Worm (Caenorhabditis elegans) whole organism, L1 larva: ENCODE data around the gene pqn-42.

ENCODE experiments used
- F16B12.6 ChIP-seq: fragments of 150-350 bp; optimal IDR thresholded peaks from 2 replicates; lab custom pipeline; 2014; ENCODE audit warnings: missing biosample characterization, missing genetic modification characterization
- ama-1 ChIP-seq: fragments of 150-350 bp; optimal IDR thresholded peaks from 2 replicates; lab custom pipeline; 2014
- blmp-1 ChIP-seq: fragments of 150-350 bp; optimal IDR thresholded peaks from 2 replicates; lab custom pipeline; 2014; ENCODE audit warnings: missing biosample characterization, missing genetic modification characterization
- efl-1 ChIP-seq, 4 experiments: fragments of 150-350 bp; optimal IDR thresholded peaks in 3 of 4; peaks in 1 of 4; 1 replicate in 1 of 4; 2 replicates in 3 of 4; lab custom pipeline; 2014; ENCODE audit warnings: missing biosample characterization in 2 of 4, missing genetic modification characterization in 2 of 4, missing genetic modification reagents in 2 of 4
- efl-3 ChIP-seq: fragments of 200-800 bp; sonication (Bioruptor generic); optimal IDR thresholded peaks from 2 replicates; lab custom pipeline; 2018; ENCODE audit warnings: mild to moderate bottlenecking, missing genetic modification characterization, missing compliant biosample characterization
- elt-2 ChIP-seq: sonication (generic microtip); optimal IDR thresholded peaks from 2 replicates; lab custom pipeline; 2016; ENCODE audit warnings: missing genetic modification characterization, mild to moderate bottlenecking, inconsistent platforms, missing compliant biosample characterization, missing genetic modification reagents
- elt-3 ChIP-seq, 6 experiments: fragments of 150-350 bp in 1 of 6; sonication (generic microtip); optimal IDR thresholded peaks; 2 replicates each; lab custom pipeline; 2017 to 2018; ENCODE audit warnings: missing biosample characterization in 6 of 6, missing genetic modification characterization in 6 of 6, inconsistent platforms in 1 of 6
- hlh-17 ChIP-seq: fragments of 200-800 bp; sonication (Bioruptor generic); optimal IDR thresholded peaks from 2 replicates; lab custom pipeline; 2018; ENCODE audit warnings: missing genetic modification characterization, mild to moderate bottlenecking, missing compliant biosample characterization, moderate library complexity, borderline replicate concordance
- hlh-4 ChIP-seq: sonication (generic microtip); optimal IDR thresholded peaks from 2 replicates; lab custom pipeline; 2016; ENCODE audit warnings: mild to moderate bottlenecking, missing genetic modification characterization, missing compliant biosample characterization
- irx-1 ChIP-seq: sonication (generic microtip); optimal IDR thresholded peaks from 2 replicates; lab custom pipeline; 2016; ENCODE audit warnings: missing genetic modification characterization, missing compliant biosample characterization
- jun-1 ChIP-seq: fragments of 150-350 bp; optimal IDR thresholded peaks from 2 replicates; lab custom pipeline; 2014; ENCODE audit warnings: missing biosample characterization, missing genetic modification reagents, missing genetic modification characterization
- lin-13 ChIP-seq: fragments of 150-350 bp; optimal IDR thresholded peaks from 2 replicates; lab custom pipeline; 2014; ENCODE audit warnings: missing biosample characterization, missing genetic modification reagents, missing genetic modification characterization
- lin-14 ChIP-seq: fragments of 200-800 bp; sonication (Bioruptor generic); optimal IDR thresholded peaks from 2 replicates; lab custom pipeline; 2018; ENCODE audit warnings: mild to moderate bottlenecking, missing genetic modification characterization, moderate library complexity, missing compliant biosample characterization
- lin-35 ChIP-seq, 2 experiments: fragments of 150-350 bp; optimal IDR thresholded peaks; 2 replicates each; lab custom pipeline; 2014; ENCODE audit warnings: missing biosample characterization in 2 of 2, missing genetic modification characterization in 2 of 2, missing genetic modification reagents in 2 of 2
- lsy-2 ChIP-seq, 2 experiments: fragments of 150-350 bp; optimal IDR thresholded peaks; 2 replicates each; lab custom pipeline; 2014; ENCODE audit warnings: missing biosample characterization in 2 of 2, missing genetic modification characterization in 2 of 2
- mdl-1 ChIP-seq, 2 experiments: fragments of 150-350 bp; optimal IDR thresholded peaks; 2 replicates each; lab custom pipeline; 2014 to 2017; ENCODE audit warnings: missing biosample characterization in 2 of 2, missing genetic modification characterization in 2 of 2, inconsistent platforms in 1 of 2
- mef-2 ChIP-seq: fragments of 150-350 bp; optimal IDR thresholded peaks from 2 replicates; lab custom pipeline; 2014; ENCODE audit warnings: missing biosample characterization, missing genetic modification characterization
- mep-1 ChIP-seq: fragments of 150-350 bp; optimal IDR thresholded peaks from 2 replicates; lab custom pipeline; 2014; ENCODE audit warnings: missing biosample characterization, missing genetic modification characterization
- nhr-19 ChIP-seq: fragments of 200-800 bp; sonication (Bioruptor generic); conservative IDR thresholded peaks from 2 replicates; pipeline ENCODE4 v1.3.6; 2022; ENCODE audit warnings: missing genetic modification characterization, missing compliant biosample characterization
- nhr-20 ChIP-seq: sonication (generic microtip); optimal IDR thresholded peaks from 2 replicates; lab custom pipeline; 2016; ENCODE audit warnings: mild to moderate bottlenecking, missing genetic modification characterization, missing compliant biosample characterization
- nhr-237 ChIP-seq: fragments of 150-350 bp; optimal IDR thresholded peaks from 2 replicates; lab custom pipeline; 2014; ENCODE audit warnings: missing biosample characterization, missing genetic modification characterization
- nhr-47 ChIP-seq: sonication (generic microtip); optimal IDR thresholded peaks from 2 replicates; lab custom pipeline; 2016; ENCODE audit warnings: mild to moderate bottlenecking, missing genetic modification characterization, moderate library complexity, missing compliant biosample characterization
- nhr-71 ChIP-seq: sonication (generic microtip); optimal IDR thresholded peaks from 2 replicates; lab custom pipeline; 2016; ENCODE audit warnings: mild to moderate bottlenecking, missing genetic modification characterization, moderate library complexity, missing compliant biosample characterization
- nhr-76 ChIP-seq: sonication (generic microtip); optimal IDR thresholded peaks from 2 replicates; lab custom pipeline; 2017; ENCODE audit warnings: missing biosample characterization, missing genetic modification characterization
- nhr-77 ChIP-seq: fragments of 150-350 bp; optimal IDR thresholded peaks from 2 replicates; lab custom pipeline; 2014; ENCODE audit warnings: missing biosample characterization, missing genetic modification characterization
- nhr-84 ChIP-seq: sonication (generic microtip); optimal IDR thresholded peaks from 2 replicates; lab custom pipeline; 2017; ENCODE audit warnings: missing biosample characterization, missing genetic modification characterization
- nhr-90 ChIP-seq: sonication (generic microtip); optimal IDR thresholded peaks from 2 replicates; lab custom pipeline; 2016; ENCODE audit warnings: mild to moderate bottlenecking, missing genetic modification characterization, missing compliant biosample characterization; ENCODE audit not compliant: poor library complexity
- pqm-1 ChIP-seq: sonication (generic microtip); optimal IDR thresholded peaks from 3 replicates; lab custom pipeline; 2017; ENCODE audit warnings: missing biosample characterization, missing genetic modification characterization
- skn-1 ChIP-seq: fragments of 150-350 bp; optimal IDR thresholded peaks from 2 replicates; lab custom pipeline; 2014; ENCODE audit warnings: missing biosample characterization, missing genetic modification characterization
- snpc-4 ChIP-seq: fragments of 150-350 bp; optimal IDR thresholded peaks from 2 replicates; lab custom pipeline; 2014; ENCODE audit warnings: missing biosample characterization, missing genetic modification characterization
- sox-4 ChIP-seq: sonication (generic microtip); optimal IDR thresholded peaks from 2 replicates; lab custom pipeline; 2016; ENCODE audit warnings: missing genetic modification characterization, missing compliant biosample characterization
- sup-37 ChIP-seq: fragments of 200-800 bp; sonication (Bioruptor generic); optimal IDR thresholded peaks from 2 replicates; lab custom pipeline; 2018; ENCODE audit warnings: mild to moderate bottlenecking, missing genetic modification characterization, missing compliant biosample characterization
- swsn-7 ChIP-seq: sonication (generic microtip); optimal IDR thresholded peaks from 2 replicates; lab custom pipeline; 2016; ENCODE audit warnings: missing genetic modification characterization, missing compliant biosample characterization
- tbx-2 ChIP-seq: sonication (generic microtip); optimal IDR thresholded peaks from 2 replicates; lab custom pipeline; 2016; ENCODE audit warnings: missing genetic modification characterization, missing compliant biosample characterization
- tlp-1 ChIP-seq: fragments of 150-350 bp; optimal IDR thresholded peaks from 2 replicates; lab custom pipeline; 2014; ENCODE audit warnings: missing biosample characterization, missing genetic modification characterization
- unc-130 ChIP-seq: fragments of 150-350 bp; optimal IDR thresholded peaks from 2 replicates; lab custom pipeline; 2017; ENCODE audit warnings: missing biosample characterization, missing genetic modification characterization, inconsistent platforms
- unc-30 ChIP-seq: sonication (generic microtip); optimal IDR thresholded peaks from 2 replicates; lab custom pipeline; 2017; ENCODE audit warnings: missing biosample characterization, missing genetic modification characterization
- unc-62 ChIP-seq: fragments of 150-350 bp; optimal IDR thresholded peaks from 2 replicates; lab custom pipeline; 2014; ENCODE audit warnings: missing biosample characterization, missing genetic modification reagents, missing genetic modification characterization
- vab-15 ChIP-seq: sonication (generic microtip); optimal IDR thresholded peaks from 2 replicates; lab custom pipeline; 2017; ENCODE audit warnings: missing genotype, mild to moderate bottlenecking, missing genetic modification characterization, missing compliant biosample characterization
- xbp-1 ChIP-seq: sonication (generic microtip); optimal IDR thresholded peaks from 2 replicates; lab custom pipeline; 2016; ENCODE audit warnings: missing genetic modification characterization, missing compliant biosample characterization
- zip-4 ChIP-seq: fragments of 200-800 bp; sonication (Bioruptor generic); optimal IDR thresholded peaks from 2 replicates; lab custom pipeline; 2018; ENCODE audit warnings: mild to moderate bottlenecking, missing genetic modification characterization, moderate library complexity, missing compliant biosample characterization

pqn-42 gene

DNA sequence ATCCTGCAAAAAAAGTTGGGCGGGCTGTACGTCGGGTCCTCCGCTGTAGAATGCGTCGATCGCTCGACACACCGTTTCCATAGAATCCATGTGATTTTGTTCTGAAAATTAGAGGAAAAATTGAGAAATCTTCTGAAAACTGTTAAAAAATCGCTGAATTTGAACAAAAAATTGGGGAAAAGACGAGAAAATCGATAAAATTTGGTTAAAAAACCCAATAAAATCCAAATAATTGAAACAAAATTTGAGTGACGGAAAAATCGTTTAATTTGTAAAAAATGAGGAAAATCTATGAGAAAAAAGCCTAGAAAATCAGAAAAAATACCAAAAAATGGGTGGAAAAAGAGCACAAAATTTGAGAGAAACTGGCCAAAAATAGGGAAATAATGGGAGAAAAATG, 14.5 kb upstream of the pqn-42 start, which contains the start of gene tsr-1:
tsr-1 (minus strand) TSS at position 101 of the 400 bp plus-strand sequence.
- no peak for TF ChIP-seq blmp-1 (tag; lab: Kevin White, UChicago)
- no peak for TF ChIP-seq mef-2 (tag; lab: Kevin White, UChicago)
- TF ChIP-seq nhr-77 (tag; lab: Kevin White, UChicago) = no peak
- TF ChIP-seq lsy-2 (tag; optimal IDR thresholded peaks at IDR 0.05; lab: Kevin White, UChicago) = no peak
- TF ChIP-seq sup-37 (GFP tag; lab: Kevin White, UChicago) = no peak
- no peak for TF ChIP-seq nhr-84 (tag; lab: Kevin White, UChicago)
- TF ChIP-seq, all 84 proteins: peak for 0

DNA sequence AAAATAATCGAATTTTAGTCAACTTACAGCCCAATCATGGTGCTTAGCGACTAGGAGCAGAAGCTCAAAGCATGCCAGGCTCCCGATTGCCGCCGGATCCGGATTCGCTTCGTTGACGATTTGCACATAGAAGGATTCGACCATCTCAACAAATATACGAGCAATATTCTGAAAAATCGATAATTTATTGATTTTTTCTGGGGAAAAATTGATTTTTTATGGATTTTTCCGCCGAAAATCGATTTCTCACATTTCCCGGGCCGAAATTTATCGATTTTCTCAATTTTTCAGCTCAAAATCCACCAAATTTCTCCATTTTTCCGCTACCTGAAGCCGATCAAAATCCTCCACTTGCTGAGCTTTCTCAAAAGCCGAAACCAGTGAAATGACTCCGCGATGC, 10.1 kb upstream of the pqn-42 start:
- TF ChIP-seq xbp-1 (no peak), lin-35 (GFP tag; optimal IDR thresholded peaks at IDR 0.05; lab: Kevin White, UChicago) (no peak)

- TF ChIP-seq sox-4 (no peak), nhr-90 (tag; lab: Kevin White, UChicago) (no peak), nhr-71 (tag; lab: Kevin White, UChicago) (no peak), vab-15 (tag; lab: Kevin White, UChicago) (no peak), elt-3 (tag; optimal IDR thresholded peaks at IDR 0.05; lab: Kevin White, UChicago) (no peak), snpc-4 (tag; lab: Kevin White, UChicago) (no peak), nhr-19 (GFP tag; lab: Robert Waterston, UW) (no peak), blmp-1 (tag; lab: Kevin White, UChicago) (no peak)
Observed at ce11 chrII:2456973-2457372, 1.8 kb downstream of the pqn-42 start.

ce11 chrII:2455931-2456576, 2.7 kb downstream of the pqn-42 start:
- no peak for TF ChIP-seq ama-1 (lab: Kevin White, UChicago)
- no peak for TF ChIP-seq efl-1 (optimal IDR thresholded peaks at IDR 0.05; lab: Kevin White, UChicago)
- TF ChIP-seq efl-1 (GFP tag; optimal IDR thresholded peaks at IDR 0.05 in 1 of 2; lab: Kevin White, UChicago) = peak in 1 of 2 experiments; percentile 30
- no peak for TF ChIP-seq tlp-1 (tag; lab: Kevin White, UChicago)
- TF ChIP-seq lsy-2 (tag; optimal IDR thresholded peaks at IDR 0.05; lab: Kevin White, UChicago) = peak; percentile 20 to 30
- no peak for TF ChIP-seq hlh-17

DNA sequence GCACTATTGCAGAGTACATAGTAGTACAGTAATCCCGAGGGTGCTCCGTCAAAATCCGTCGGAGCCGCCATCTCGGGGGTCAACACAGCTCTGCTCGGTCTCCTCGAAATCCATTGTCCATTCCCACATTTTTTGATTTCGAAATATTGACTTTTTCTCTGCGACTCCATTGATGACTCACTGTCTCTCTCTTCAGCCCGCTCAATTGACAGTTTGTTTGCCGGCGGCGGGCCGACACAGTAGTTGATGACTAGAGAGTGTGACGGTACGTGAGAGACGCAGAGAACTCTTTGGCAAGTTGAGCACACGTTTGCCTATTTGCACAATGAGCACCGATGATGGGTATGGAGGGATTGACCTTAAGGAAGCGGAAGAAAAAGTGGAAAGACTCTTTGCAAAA, 4.0 kb downstream of the pqn-42 start:
- TF ChIP-seq ama-1 (lab: Kevin White, UChicago) (no peak), elt-3 (tag; optimal IDR thresholded peaks at IDR 0.05; lab: Kevin White, UChicago) (no peak), nhr-20 (tag; lab: Kevin White, UChicago) (peak; percentile 49), sup-37 (GFP tag; lab: Kevin White, UChicago) (peak; percentile 64), irx-1 (tag; lab: Kevin White, UChicago) (no peak), F16B12.6 (tag; lab: Kevin White, UChicago) (no peak), skn-1 (tag; lab: Kevin White, UChicago) (peak; percentile 17), elt-2 (tag; lab: Kevin White, UChicago) (peak; percentile 50), nhr-76 (tag; lab: Kevin White, UChicago) (no peak), nhr-237 (tag; lab: Kevin White, UChicago) (no peak), lin-35 (GFP tag; optimal IDR thresholded peaks at IDR 0.05; lab: Kevin White, UChicago) (peak in 1 of 2 experiments; percentile 33), jun-1 (tag; lab: Kevin White, UChicago) (peak; percentile 63), lin-13 (GFP tag; lab: Kevin White, UChicago) (no peak), lsy-2 (tag; optimal IDR thresholded peaks at IDR 0.05; lab: Kevin White, UChicago) (peak in 1 of 2 experiments; percentile 64), tbx-2 (tag; lab: Kevin White, UChicago) (peak; percentile 72), mdl-1 (tag; optimal IDR thresholded peaks at IDR 0.05; lab: Kevin White, UChicago) (no peak), nhr-71 (tag; lab: Kevin White, UChicago) (peak; percentile 44), hlh-4 (tag; lab: Kevin White, UChicago) (no peak), unc-130 (tag; lab: Kevin White, UChicago) (no peak), pqm-1 (tag; lab: Kevin White, UChicago) (no peak), lin-14 (GFP tag; lab: Kevin White, UChicago) (peak; percentile 54), nhr-19 (GFP tag; lab: Robert Waterston, UW) (peak; percentile 13; the same call in 1 of the 2 replicates), unc-62 (GFP tag; lab: Kevin White, UChicago) (no peak), zip-4 (GFP tag; lab: Kevin White, UChicago) (peak; percentile 28), nhr-47 (tag; lab: Kevin White, UChicago) (no peak), mep-1 (tag; lab: Kevin White, UChicago) (no peak), nhr-90 (tag; lab: Kevin White, UChicago) (peak; percentile 40), snpc-4 (tag; lab: Kevin White, UChicago) (peak; percentile 10), swsn-7 (tag; lab: Kevin White, UChicago) (peak; percentile 39), nhr-77 (tag; lab: Kevin White, UChicago) (peak; percentile 58), efl-1 (optimal IDR thresholded peaks at IDR 0.05; lab: Kevin White, UChicago) (peak; percentile 35 to 52), efl-1 (GFP tag; optimal IDR thresholded peaks at IDR 0.05 in 1 of 2; lab: Kevin White, UChicago) (peak; percentile 9 to 92), efl-3 (GFP tag; lab: Kevin White, UChicago) (no peak), unc-30 (tag; lab: Kevin White, UChicago) (no peak)
